Worm (Caenorhabditis elegans) whole organism, L2 larva: Measurements from ENCODE around the gene F11C1.1.

Experiments used
- C34F6.9 ChIP-seq: fragments of 150-350 bp; optimal IDR thresholded peaks from 2 replicates; lab custom pipeline; 2014; ENCODE audit warnings: missing biosample characterization, missing genetic modification characterization
- F13H6.1 ChIP-seq: sonication (generic microtip); optimal IDR thresholded peaks from 2 replicates; lab custom pipeline; 2016; ENCODE audit warnings: missing genetic modification characterization, missing compliant biosample characterization
- R02D3.7 ChIP-seq: fragments of 150-350 bp; optimal IDR thresholded peaks from 2 replicates; lab custom pipeline; 2014; ENCODE audit warnings: missing biosample characterization, missing genetic modification characterization
- Y55F3AM.14 ChIP-seq: fragments of 200-800 bp; sonication (Bioruptor generic); optimal IDR thresholded peaks from 2 replicates; lab custom pipeline; 2018; ENCODE audit warnings: mild to moderate bottlenecking, missing genetic modification characterization, missing compliant biosample characterization
- ZK546.5 ChIP-seq: sonication (generic microtip); optimal IDR thresholded peaks from 2 replicates; lab custom pipeline; 2017; ENCODE audit warnings: missing biosample characterization, missing genetic modification characterization
- alr-1 ChIP-seq: fragments of 150-350 bp; optimal IDR thresholded peaks from 2 replicates; lab custom pipeline; 2014; ENCODE audit warnings: missing biosample characterization, missing genetic modification characterization
- ama-1 ChIP-seq: fragments of 150-350 bp; optimal IDR thresholded peaks from 2 replicates; lab custom pipeline; 2018; ENCODE audit warnings: inconsistent platforms
- blmp-1 ChIP-seq: sonication (generic microtip); optimal IDR thresholded peaks from 2 replicates; lab custom pipeline; 2017; ENCODE audit warnings: missing genetic modification characterization, mild to moderate bottlenecking, missing compliant biosample characterization, antibody characterized with exemption, moderate library complexity; ENCODE audit not compliant: insufficient read depth
- ceh-16 ChIP-seq: fragments of 150-350 bp; optimal IDR thresholded peaks from 2 replicates; lab custom pipeline; 2014; ENCODE audit warnings: missing biosample characterization, missing genetic modification characterization
- ceh-82 ChIP-seq: fragments of 150-350 bp; optimal IDR thresholded peaks from 2 replicates; lab custom pipeline; 2014; ENCODE audit warnings: missing biosample characterization, missing genetic modification characterization
- crh-2 ChIP-seq: sonication (generic microtip); optimal IDR thresholded peaks from 2 replicates; lab custom pipeline; 2017; ENCODE audit warnings: missing biosample characterization, missing genetic modification characterization
- egl-27 ChIP-seq: sonication (generic microtip); optimal IDR thresholded peaks from 3 replicates; lab custom pipeline; 2017; ENCODE audit warnings: missing biosample characterization, missing genetic modification reagents, missing genetic modification characterization
- elt-1 ChIP-seq: fragments of 150-350 bp; optimal IDR thresholded peaks from 2 replicates; lab custom pipeline; 2014; ENCODE audit warnings: missing biosample characterization, missing genetic modification characterization
- fos-1 ChIP-seq: fragments of 150-350 bp; optimal IDR thresholded peaks from 2 replicates; lab custom pipeline; 2014; ENCODE audit warnings: missing biosample characterization, missing genetic modification characterization
- gmeb-1 ChIP-seq: fragments of 150-350 bp; optimal IDR thresholded peaks from 2 replicates; lab custom pipeline; 2014; ENCODE audit warnings: missing biosample characterization, missing genetic modification characterization
- lin-11 ChIP-seq: fragments of 150-350 bp; sonication (generic microtip); optimal IDR thresholded peaks from 2 replicates; lab custom pipeline; 2014; ENCODE audit warnings: missing biosample characterization, missing genetic modification characterization, inconsistent platforms, mixed read lengths
- lin-39 ChIP-seq: fragments of 150-350 bp; optimal IDR thresholded peaks from 2 replicates; lab custom pipeline; 2014; ENCODE audit warnings: missing biosample characterization, missing genetic modification reagents, missing genetic modification characterization
- lsy-2 ChIP-seq, 2 experiments: fragments of 150-350 bp in 1 of 2; sonication (generic microtip) in 1 of 2; optimal IDR thresholded peaks; 2 replicates each; lab custom pipeline; 2014 to 2017; ENCODE audit warnings: missing biosample characterization in 2 of 2, missing genetic modification characterization in 2 of 2
- mab-5 ChIP-seq: fragments of 150-350 bp; optimal IDR thresholded peaks from 2 replicates; lab custom pipeline; 2014; ENCODE audit warnings: missing biosample characterization, missing genetic modification characterization
- mdl-1 ChIP-seq, 2 experiments: fragments of 150-350 bp in 1 of 2; sonication (generic microtip) in 1 of 2; optimal IDR thresholded peaks; 2 replicates each; lab custom pipeline; 2017; ENCODE audit warnings: missing biosample characterization in 2 of 2, missing genetic modification characterization in 2 of 2
- nhr-11 ChIP-seq: fragments of 150-350 bp; optimal IDR thresholded peaks from 2 replicates; lab custom pipeline; 2014; ENCODE audit warnings: missing biosample characterization, missing genetic modification characterization
- nhr-12 ChIP-seq: fragments of 150-350 bp; optimal IDR thresholded peaks from 2 replicates; lab custom pipeline; 2014; ENCODE audit warnings: missing biosample characterization, missing genetic modification characterization
- nhr-129 ChIP-seq: fragments of 150-350 bp; optimal IDR thresholded peaks from 2 replicates; lab custom pipeline; 2014; ENCODE audit warnings: missing biosample characterization, missing genetic modification characterization
- nhr-21 ChIP-seq: fragments of 150-350 bp; optimal IDR thresholded peaks from 2 replicates; lab custom pipeline; 2014; ENCODE audit warnings: missing biosample characterization, missing genetic modification characterization
- nhr-23 ChIP-seq: fragments of 150-350 bp; optimal IDR thresholded peaks from 2 replicates; lab custom pipeline; 2014; ENCODE audit warnings: missing biosample characterization, missing genetic modification reagents, missing genetic modification characterization
- nhr-237 ChIP-seq: fragments of 150-350 bp; optimal IDR thresholded peaks from 2 replicates; lab custom pipeline; 2014; ENCODE audit warnings: missing biosample characterization, missing genetic modification characterization
- nhr-25 ChIP-seq: fragments of 150-350 bp; sonication (generic microtip); optimal IDR thresholded peaks from 3 replicates; lab custom pipeline; 2014; ENCODE audit warnings: missing biosample characterization, missing genetic modification characterization
- nhr-6 ChIP-seq: fragments of 150-350 bp; optimal IDR thresholded peaks from 2 replicates; lab custom pipeline; 2014; ENCODE audit warnings: missing biosample characterization, missing genetic modification characterization
- nhr-77 ChIP-seq: fragments of 150-350 bp; optimal IDR thresholded peaks from 2 replicates; lab custom pipeline; 2014; ENCODE audit warnings: missing biosample characterization, missing genetic modification characterization
- peb-1 ChIP-seq: fragments of 150-350 bp; optimal IDR thresholded peaks from 2 replicates; lab custom pipeline; 2014; ENCODE audit warnings: missing biosample characterization, missing genetic modification characterization
- sem-4 ChIP-seq: fragments of 150-350 bp; optimal IDR thresholded peaks from 2 replicates; lab custom pipeline; 2014; ENCODE audit warnings: missing biosample characterization, missing genetic modification reagents, missing genetic modification characterization
- sma-3 ChIP-seq: sonication (generic microtip); optimal IDR thresholded peaks from 2 replicates; lab custom pipeline; 2016; ENCODE audit warnings: missing genetic modification reagents, missing genetic modification characterization, missing compliant biosample characterization
- unc-55 ChIP-seq: fragments of 150-350 bp; sonication (generic microtip); optimal IDR thresholded peaks from 3 replicates; lab custom pipeline; 2014; ENCODE audit warnings: missing biosample characterization, missing genetic modification reagents, missing genetic modification characterization
- unc-62 ChIP-seq: fragments of 150-350 bp; optimal IDR thresholded peaks from 2 replicates; lab custom pipeline; 2014; ENCODE audit warnings: missing biosample characterization, missing genetic modification reagents, missing genetic modification characterization
- ztf-1 ChIP-seq: fragments of 200-800 bp; sonication (Bioruptor generic); conservative IDR thresholded peaks from 2 replicates; pipeline ENCODE4 v1.3.6; 2022; ENCODE audit warnings: missing genetic modification characterization, missing compliant biosample characterization

F11C1.1 gene

DNA sequence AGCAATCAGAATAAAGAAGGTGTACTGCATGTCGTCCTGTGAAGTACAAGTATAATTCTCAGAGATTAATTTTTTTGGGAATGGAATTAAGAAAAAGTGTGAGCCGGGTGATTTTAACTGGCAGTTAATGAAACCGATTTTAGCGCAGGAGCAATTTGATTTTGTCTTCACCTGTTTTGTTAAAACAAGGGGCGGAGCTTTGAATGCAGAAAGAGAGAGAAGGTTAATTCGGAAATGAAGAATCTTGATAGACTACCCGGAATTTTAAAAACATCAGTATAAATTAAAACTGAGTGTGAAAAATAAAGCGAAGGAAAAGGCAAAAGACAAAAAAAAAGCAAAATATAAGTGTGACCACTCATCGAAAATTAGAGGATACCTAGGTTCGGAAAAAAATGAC is 43.8 kb downstream of the F11C1.1 start, which contains the start of gene C05E7.3:
Gene C05E7.3, minus strand, starts transcription at position 101 of the 400 bp plus-strand sequence.
- TF ChIP-seq nhr-129 (tag; lab: Kevin White, UChicago): no peak
- no peak for TF ChIP-seq nhr-6
- no peak for TF ChIP-seq lsy-2 (tag; optimal IDR thresholded peaks at IDR 0.05; lab: Kevin White, UChicago)
- TF ChIP-seq gmeb-1 (tag; lab: Kevin White, UChicago): no peak
- no peak for TF ChIP-seq nhr-21
- TF ChIP-seq Y55F3AM.14 (GFP tag; lab: Kevin White, UChicago): no peak

DNA sequence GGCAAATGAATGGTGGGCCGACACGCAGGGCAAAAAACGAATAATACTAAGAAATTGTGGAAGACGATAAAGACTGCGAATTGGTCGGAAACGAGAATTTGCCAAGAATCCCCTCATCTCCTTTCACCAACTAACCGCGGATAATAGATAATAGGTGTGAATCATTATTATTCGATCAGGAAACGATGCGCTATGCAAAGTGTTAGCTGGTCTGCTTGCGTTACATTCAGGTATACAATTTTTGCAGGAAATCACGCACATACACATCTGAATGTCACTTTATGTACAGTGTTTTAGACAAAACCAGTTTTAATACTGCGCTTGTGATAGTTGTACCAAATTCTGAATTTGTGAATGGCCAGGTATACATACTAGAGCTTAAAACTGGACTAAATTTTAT is 45.7 kb downstream of the F11C1.1 start:
- no peak for TF ChIP-seq peb-1 (tag; lab: Kevin White, UChicago)
- no peak for TF ChIP-seq nhr-23 (tag; lab: Kevin White, UChicago)
- no peak for TF ChIP-seq unc-62
- no peak for TF ChIP-seq crh-2 (tag; lab: Kevin White, UChicago)
- no peak for TF ChIP-seq Y55F3AM.14 (GFP tag; lab: Kevin White, UChicago)
- no peak for TF ChIP-seq nhr-25
- no peak for TF ChIP-seq R02D3.7 (tag; lab: Kevin White, UChicago)
- TF ChIP-seq mab-5: no peak
- no peak for TF ChIP-seq fos-1 (tag; lab: Kevin White, UChicago)
- TF ChIP-seq lin-39: no peak
- TF ChIP-seq mdl-1 (tag; optimal IDR thresholded peaks at IDR 0.05; lab: Kevin White, UChicago): no peak
- TF ChIP-seq nhr-12 (tag; lab: Kevin White, UChicago): no peak
- TF ChIP-seq nhr-11: no peak

- TF ChIP-seq crh-2 (tag; lab: Kevin White, UChicago): no peak
Observed at ce11 chrX:12943166-12943565, 47.2 kb downstream of the F11C1.1 start, which contains the start of gene gmap-2. TSS of gene gmap-2 (minus strand) at chrX:12943266.

DNA sequence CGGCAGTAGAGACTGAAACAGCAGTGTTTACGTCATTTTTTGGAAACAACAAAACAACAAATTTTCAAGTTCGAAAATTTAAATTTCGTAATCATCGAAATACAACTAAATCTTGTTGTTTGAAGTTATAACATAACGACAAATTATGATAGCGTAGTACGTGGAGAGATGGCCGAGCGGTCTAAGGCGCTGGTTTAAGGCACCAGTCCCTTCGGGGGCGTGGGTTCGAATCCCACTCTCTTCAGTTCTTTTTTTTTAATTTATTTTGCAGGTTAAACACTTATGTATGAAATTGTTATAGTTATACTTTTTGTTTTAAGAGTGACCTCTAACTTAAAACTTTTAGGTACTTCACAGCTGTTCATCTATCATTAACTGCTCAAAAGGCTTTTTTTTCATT is 48.1 kb downstream of the F11C1.1 start:
- TF ChIP-seq alr-1 (no peak), ZK546.5 (tag; lab: Kevin White, UChicago) (no peak), C34F6.9 (no peak), lin-39 (no peak), sem-4 (tag; lab: Kevin White, UChicago) (no peak), blmp-1 (tag; lab: Kevin White, UChicago) (no peak), unc-55 (GFP tag; lab: Kevin White, UChicago) (no peak), mab-5 (no peak), sma-3 (peak; percentile 15), nhr-12 (tag; lab: Kevin White, UChicago) (no peak), fos-1 (tag; lab: Kevin White, UChicago) (peak; percentile 16), lsy-2 (tag; optimal IDR thresholded peaks at IDR 0.05; lab: Kevin White, UChicago) (no peak), ama-1 (lab: Kevin White, UChicago) (no peak)

DNA sequence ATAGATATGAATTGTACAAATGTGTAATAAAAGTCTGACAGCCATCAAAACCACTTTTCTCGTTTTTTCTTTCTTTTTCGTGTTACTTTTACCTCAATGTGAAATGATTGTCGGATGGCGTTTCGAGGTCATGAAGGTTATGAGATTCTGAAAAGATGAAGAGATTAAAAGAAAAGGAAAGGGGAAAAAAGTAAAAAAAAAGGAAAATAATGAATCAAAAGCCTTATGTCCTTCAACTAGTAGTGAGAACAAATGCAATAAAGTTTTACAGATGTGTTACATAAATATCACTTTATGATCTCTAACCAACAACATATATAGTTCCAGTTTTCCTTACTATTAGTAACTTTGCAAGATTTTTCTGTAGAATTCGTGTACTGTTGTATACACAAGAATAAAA is 49.6 kb downstream of the F11C1.1 start, which contains the start of gene gmap-3:
Gene gmap-3, minus strand, starts transcription at position 148 of the 400 bp plus-strand sequence.
- TF ChIP-seq ceh-82 (tag; lab: Kevin White, UChicago): no peak
- TF ChIP-seq F13H6.1: no peak
- TF ChIP-seq nhr-25: peak; percentile 54
- no peak for TF ChIP-seq nhr-129 (tag; lab: Kevin White, UChicago)
- peak; percentile 85 for TF ChIP-seq blmp-1 (tag; lab: Kevin White, UChicago)
- TF ChIP-seq ceh-16 (tag; lab: Kevin White, UChicago): no peak
- no peak for TF ChIP-seq nhr-21
- TF ChIP-seq, all 48 proteins: peak for 2

ce11 chrX:12937521-12937920 is 52.9 kb downstream of the F11C1.1 start:
- no peak for TF ChIP-seq lin-11 (tag; lab: Kevin White, UChicago)
- no peak for TF ChIP-seq unc-62
- no peak for TF ChIP-seq ceh-82 (tag; lab: Kevin White, UChicago)
- no peak for TF ChIP-seq ceh-16 (tag; lab: Kevin White, UChicago)
- no peak for TF ChIP-seq blmp-1 (tag; lab: Kevin White, UChicago)
- no peak for TF ChIP-seq sma-3
- no peak for TF ChIP-seq elt-1 (tag; lab: Kevin White, UChicago)
- TF ChIP-seq nhr-237 (tag; lab: Kevin White, UChicago): no peak
- TF ChIP-seq nhr-77 (tag; lab: Kevin White, UChicago): no peak
- no peak for TF ChIP-seq egl-27 (tag; lab: Kevin White, UChicago)
- no peak for TF ChIP-seq F13H6.1
- no peak for TF ChIP-seq ztf-1
- no peak for TF ChIP-seq nhr-11
- TF ChIP-seq nhr-6: no peak
- no peak for TF ChIP-seq fos-1 (tag; lab: Kevin White, UChicago)
- no peak for TF ChIP-seq mdl-1 (tag; optimal IDR thresholded peaks at IDR 0.05; lab: Kevin White, UChicago)
- no peak for TF ChIP-seq nhr-23 (tag; lab: Kevin White, UChicago)
- TF ChIP-seq alr-1: no peak
